Worm (Caenorhabditis elegans) whole organism, L1 larva: ENCODE measurements around the gene C27A7.9.
A peak's percentile ranks its signal among the peaks of the same experiment; 100 is the strongest.

ENCODE experiments used
- C34B4.2 ChIP-seq: sonication (generic microtip); optimal IDR thresholded peaks from 2 replicates; lab custom pipeline; 2017; ENCODE audit warnings: mild to moderate bottlenecking, missing genetic modification characterization, missing compliant biosample characterization
- aly-2 ChIP-seq: fragments of 150-350 bp; optimal IDR thresholded peaks from 2 replicates; lab custom pipeline; 2014; ENCODE audit warnings: missing biosample characterization, missing genetic modification characterization
- ama-1 ChIP-seq: fragments of 150-350 bp; optimal IDR thresholded peaks from 2 replicates; lab custom pipeline; 2014
- ceh-8 ChIP-seq: fragments of 200-800 bp; sonication (Bioruptor generic); optimal IDR thresholded peaks from 2 replicates; lab custom pipeline; 2018; ENCODE audit warnings: mild to moderate bottlenecking, missing genetic modification characterization, moderate library complexity, missing compliant biosample characterization
- ceh-88 ChIP-seq: fragments of 200-800 bp; sonication (Bioruptor generic); IDR thresholded peaks from 2 replicates; pipeline ENCODE4 v1.3.6; 2022; ENCODE audit warnings: missing genetic modification characterization, missing compliant biosample characterization
- ceh-90 ChIP-seq: sonication (generic microtip); optimal IDR thresholded peaks from 2 replicates; lab custom pipeline; 2016; ENCODE audit warnings: missing genetic modification characterization, missing compliant biosample characterization
- ces-1 ChIP-seq: fragments of 150-350 bp; optimal IDR thresholded peaks from 2 replicates; lab custom pipeline; 2014; ENCODE audit warnings: missing biosample characterization, missing genetic modification reagents, missing genetic modification characterization
- efl-3 ChIP-seq: fragments of 200-800 bp; sonication (Bioruptor generic); optimal IDR thresholded peaks from 2 replicates; lab custom pipeline; 2018; ENCODE audit warnings: mild to moderate bottlenecking, missing genetic modification characterization, missing compliant biosample characterization
- egl-13 ChIP-seq: sonication (generic microtip); optimal IDR thresholded peaks from 2 replicates; lab custom pipeline; 2016; ENCODE audit warnings: missing genotype, missing genetic modification reagents, missing genetic modification characterization, missing compliant biosample characterization
- ets-5 ChIP-seq: fragments of 200-800 bp; sonication (Bioruptor generic); IDR thresholded peaks from 2 replicates; pipeline ENCODE4 v1.3.6; 2022; ENCODE audit warnings: missing genetic modification characterization, missing compliant biosample characterization
- fkh-10 ChIP-seq: sonication (generic microtip); optimal IDR thresholded peaks from 2 replicates; lab custom pipeline; 2017; ENCODE audit warnings: missing biosample characterization, missing genetic modification reagents, missing genetic modification characterization
- fkh-8 ChIP-seq: sonication (generic microtip); optimal IDR thresholded peaks from 2 replicates; lab custom pipeline; 2016; ENCODE audit warnings: mild to moderate bottlenecking, missing genetic modification characterization, missing compliant biosample characterization
- fos-1 ChIP-seq: fragments of 150-350 bp; optimal IDR thresholded peaks from 2 replicates; lab custom pipeline; 2014; ENCODE audit warnings: missing biosample characterization, missing genetic modification characterization
- hlh-17 ChIP-seq: fragments of 200-800 bp; sonication (Bioruptor generic); optimal IDR thresholded peaks from 2 replicates; lab custom pipeline; 2018; ENCODE audit warnings: missing genetic modification characterization, mild to moderate bottlenecking, missing compliant biosample characterization, moderate library complexity, borderline replicate concordance
- irx-1 ChIP-seq: sonication (generic microtip); optimal IDR thresholded peaks from 2 replicates; lab custom pipeline; 2016; ENCODE audit warnings: missing genetic modification characterization, missing compliant biosample characterization
- lin-13 ChIP-seq: fragments of 150-350 bp; optimal IDR thresholded peaks from 2 replicates; lab custom pipeline; 2014; ENCODE audit warnings: missing biosample characterization, missing genetic modification reagents, missing genetic modification characterization
- lin-14 ChIP-seq: fragments of 200-800 bp; sonication (Bioruptor generic); optimal IDR thresholded peaks from 2 replicates; lab custom pipeline; 2018; ENCODE audit warnings: mild to moderate bottlenecking, missing genetic modification characterization, moderate library complexity, missing compliant biosample characterization
- lin-39 ChIP-seq: fragments of 150-350 bp; optimal IDR thresholded peaks from 2 replicates; lab custom pipeline; 2014; ENCODE audit warnings: missing biosample characterization, missing genetic modification reagents, missing genetic modification characterization
- lir-3 ChIP-seq: sonication (generic microtip); optimal IDR thresholded peaks from 2 replicates; lab custom pipeline; 2016; ENCODE audit warnings: mild to moderate bottlenecking, missing genetic modification characterization, moderate library complexity, missing compliant biosample characterization; ENCODE audit not compliant: poor library complexity
- lsy-2 ChIP-seq, 2 experiments: fragments of 150-350 bp; optimal IDR thresholded peaks; 2 replicates each; lab custom pipeline; 2014; ENCODE audit warnings: missing biosample characterization in 2 of 2, missing genetic modification characterization in 2 of 2
- mdl-1 ChIP-seq, 2 experiments: fragments of 150-350 bp; optimal IDR thresholded peaks; 2 replicates each; lab custom pipeline; 2014 to 2017; ENCODE audit warnings: missing biosample characterization in 2 of 2, missing genetic modification characterization in 2 of 2, inconsistent platforms in 1 of 2
- mef-2 ChIP-seq: fragments of 150-350 bp; optimal IDR thresholded peaks from 2 replicates; lab custom pipeline; 2014; ENCODE audit warnings: missing biosample characterization, missing genetic modification characterization
- nhr-20 ChIP-seq: sonication (generic microtip); optimal IDR thresholded peaks from 2 replicates; lab custom pipeline; 2016; ENCODE audit warnings: mild to moderate bottlenecking, missing genetic modification characterization, missing compliant biosample characterization
- nhr-237 ChIP-seq: fragments of 150-350 bp; optimal IDR thresholded peaks from 2 replicates; lab custom pipeline; 2014; ENCODE audit warnings: missing biosample characterization, missing genetic modification characterization
- nhr-47 ChIP-seq: sonication (generic microtip); optimal IDR thresholded peaks from 2 replicates; lab custom pipeline; 2016; ENCODE audit warnings: mild to moderate bottlenecking, missing genetic modification characterization, moderate library complexity, missing compliant biosample characterization
- nhr-76 ChIP-seq: sonication (generic microtip); optimal IDR thresholded peaks from 2 replicates; lab custom pipeline; 2017; ENCODE audit warnings: missing biosample characterization, missing genetic modification characterization
- nhr-77 ChIP-seq: fragments of 150-350 bp; optimal IDR thresholded peaks from 2 replicates; lab custom pipeline; 2014; ENCODE audit warnings: missing biosample characterization, missing genetic modification characterization
- nhr-85 ChIP-seq: sonication (generic microtip); peaks from one replicate; lab custom pipeline; 2016; ENCODE audit warnings: missing genetic modification characterization, inconsistent platforms, missing compliant biosample characterization
- nhr-90 ChIP-seq: sonication (generic microtip); optimal IDR thresholded peaks from 2 replicates; lab custom pipeline; 2016; ENCODE audit warnings: mild to moderate bottlenecking, missing genetic modification characterization, missing compliant biosample characterization; ENCODE audit not compliant: poor library complexity
- pag-3 ChIP-seq: sonication (generic microtip); optimal IDR thresholded peaks from 2 replicates; lab custom pipeline; 2017; ENCODE audit warnings: missing genetic modification characterization, mild to moderate bottlenecking, missing compliant biosample characterization, antibody characterized with exemption, borderline replicate concordance; ENCODE audit not compliant: insufficient read depth
- pax-3 ChIP-seq: fragments of 200-800 bp; sonication (Bioruptor generic); optimal IDR thresholded peaks from 2 replicates; lab custom pipeline; 2018; ENCODE audit warnings: mild to moderate bottlenecking, missing genetic modification characterization, moderate library complexity, missing compliant biosample characterization
- pqm-1 ChIP-seq: sonication (generic microtip); optimal IDR thresholded peaks from 3 replicates; lab custom pipeline; 2017; ENCODE audit warnings: missing biosample characterization, missing genetic modification characterization
- rnt-1 ChIP-seq: sonication (generic microtip); optimal IDR thresholded peaks from 2 replicates; lab custom pipeline; 2016; ENCODE audit warnings: mild to moderate bottlenecking, missing genetic modification characterization, moderate library complexity, missing compliant biosample characterization
- skn-1 ChIP-seq: fragments of 150-350 bp; optimal IDR thresholded peaks from 2 replicates; lab custom pipeline; 2014; ENCODE audit warnings: missing biosample characterization, missing genetic modification characterization
- snpc-4 ChIP-seq: fragments of 150-350 bp; optimal IDR thresholded peaks from 2 replicates; lab custom pipeline; 2014; ENCODE audit warnings: missing biosample characterization, missing genetic modification characterization
- snu-23 ChIP-seq: sonication (generic microtip); optimal IDR thresholded peaks from 2 replicates; lab custom pipeline; 2016; ENCODE audit warnings: missing genetic modification characterization, missing compliant biosample characterization
- sox-4 ChIP-seq: sonication (generic microtip); optimal IDR thresholded peaks from 2 replicates; lab custom pipeline; 2016; ENCODE audit warnings: missing genetic modification characterization, missing compliant biosample characterization
- swsn-7 ChIP-seq: sonication (generic microtip); optimal IDR thresholded peaks from 2 replicates; lab custom pipeline; 2016; ENCODE audit warnings: missing genetic modification characterization, missing compliant biosample characterization
- tbx-2 ChIP-seq: sonication (generic microtip); optimal IDR thresholded peaks from 2 replicates; lab custom pipeline; 2016; ENCODE audit warnings: missing genetic modification characterization, missing compliant biosample characterization
- unc-130 ChIP-seq: fragments of 150-350 bp; optimal IDR thresholded peaks from 2 replicates; lab custom pipeline; 2017; ENCODE audit warnings: missing biosample characterization, missing genetic modification characterization, inconsistent platforms
- unc-30 ChIP-seq: sonication (generic microtip); optimal IDR thresholded peaks from 2 replicates; lab custom pipeline; 2017; ENCODE audit warnings: missing biosample characterization, missing genetic modification characterization
- unc-86 ChIP-seq: sonication (generic microtip); optimal IDR thresholded peaks from 2 replicates; lab custom pipeline; 2016; ENCODE audit warnings: missing genetic modification characterization, missing compliant biosample characterization
- unc-98 ChIP-seq: fragments of 200-800 bp; sonication (Bioruptor generic); IDR thresholded peaks from 2 replicates; pipeline ENCODE4 v1.3.6; 2022; ENCODE audit warnings: missing genetic modification characterization, missing compliant biosample characterization
- xbp-1 ChIP-seq: sonication (generic microtip); optimal IDR thresholded peaks from 2 replicates; lab custom pipeline; 2016; ENCODE audit warnings: missing genetic modification characterization, missing compliant biosample characterization
- zip-4 ChIP-seq: fragments of 200-800 bp; sonication (Bioruptor generic); optimal IDR thresholded peaks from 2 replicates; lab custom pipeline; 2018; ENCODE audit warnings: mild to moderate bottlenecking, missing genetic modification characterization, moderate library complexity, missing compliant biosample characterization
- ztf-4 ChIP-seq: fragments of 150-350 bp; optimal IDR thresholded peaks from 2 replicates; lab custom pipeline; 2014; ENCODE audit warnings: missing biosample characterization, missing genetic modification characterization

The C27A7.9 gene

ce11 chrV:12190943-12191569, 36.6 kb upstream of the C27A7.9 start, which contains the start of gene dpy-30 (continued):
- peak; percentile 31 for TF ChIP-seq fkh-8 (tag; lab: Kevin White, UChicago)
- TF ChIP-seq snu-23 (GFP tag; lab: Kevin White, UChicago) = peak; percentile 79
- peak; percentile 4 for TF ChIP-seq ztf-4
- TF ChIP-seq swsn-7 = peak; percentile 73
- TF ChIP-seq lir-3 = peak; percentile 29
- TF ChIP-seq sox-4 (tag; lab: Kevin White, UChicago) = no peak
- TF ChIP-seq aly-2 = peak; percentile 3
- no peak for TF ChIP-seq lin-13
- peak; percentile 59 for TF ChIP-seq nhr-90 (tag; lab: Kevin White, UChicago)
- peak; percentile 49 for TF ChIP-seq unc-86
- peak; percentile 61 for TF ChIP-seq tbx-2
- TF ChIP-seq ama-1 (lab: Kevin White, UChicago) = peak; percentile 65
- TF ChIP-seq nhr-20 (tag; lab: Kevin White, UChicago) = peak; percentile 75
- TF ChIP-seq, all 84 proteins: peak for 43

ce11 chrV:12188830-12189229, 34.4 kb upstream of the C27A7.9 start:
- TF ChIP-seq tbx-2 (peak; percentile 26), zip-4 (GFP tag; lab: Kevin White, UChicago) (no peak)

DNA sequence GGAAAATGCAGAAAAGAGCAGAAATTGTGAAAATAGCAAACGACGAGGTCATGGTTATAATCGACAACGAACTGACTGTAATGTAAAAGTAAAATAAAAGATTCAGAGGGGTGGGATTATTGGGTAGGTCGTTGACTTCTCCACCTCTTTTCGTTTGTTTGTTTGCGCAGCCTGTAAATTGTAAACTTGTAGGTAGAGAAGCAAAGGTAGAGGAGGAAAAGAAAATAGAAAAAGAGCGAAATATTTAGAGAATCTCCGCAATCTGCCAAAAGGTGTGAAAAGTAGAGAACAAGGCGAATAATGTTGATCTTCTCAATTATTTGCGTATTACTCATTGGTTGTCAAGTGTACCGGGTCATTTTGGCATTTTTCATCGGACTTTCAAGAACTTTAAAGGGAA, 32.9 kb upstream of the C27A7.9 start, which contains the start of gene ZK863.8:
ZK863.8 (minus strand) TSS at position 173 of the 400 bp plus-strand sequence.
- no peak for TF ChIP-seq egl-13
- no peak for TF ChIP-seq xbp-1 (tag; lab: Kevin White, UChicago)

DNA sequence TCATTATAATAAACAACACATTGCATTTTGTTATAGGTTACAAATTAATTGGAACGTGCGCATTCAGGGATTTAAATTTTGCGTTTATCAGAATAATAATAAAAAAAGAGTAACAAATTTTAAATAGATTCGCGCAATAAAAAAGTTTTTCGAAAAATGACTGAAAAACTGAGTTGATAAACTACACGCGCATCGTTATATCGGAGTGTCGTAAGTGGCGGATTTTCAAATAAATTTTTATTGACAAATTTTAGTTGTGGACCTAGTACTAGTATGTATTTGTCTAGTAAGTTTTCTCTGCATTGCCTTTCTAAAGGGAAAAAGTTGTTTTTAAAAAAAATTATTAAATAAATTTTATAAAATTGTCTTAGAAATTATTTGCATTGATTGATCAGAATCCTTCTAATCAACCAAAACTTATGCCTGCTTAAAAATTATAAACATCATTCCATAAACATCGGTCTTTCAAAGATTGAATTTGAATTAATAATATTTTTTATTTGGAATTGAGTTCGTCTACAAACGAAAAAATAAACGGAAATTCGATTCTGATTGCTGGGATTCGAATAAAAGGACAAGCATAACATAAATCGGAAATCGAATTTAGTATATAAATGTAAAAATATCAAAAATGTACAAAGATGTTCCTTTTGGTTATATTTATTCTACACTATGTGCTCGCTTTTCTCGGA, 30.0 kb upstream of the C27A7.9 start, which contains the start of gene srd-4:
srd-4 (plus strand) TSS at position 642 of the 692 bp plus-strand sequence.
- TF ChIP-seq snpc-4 (tag; lab: Kevin White, UChicago) (no peak), ceh-88 (no peak), unc-30 (no peak), nhr-76 (tag; lab: Kevin White, UChicago) (no peak), sox-4 (tag; lab: Kevin White, UChicago) (no peak), irx-1 (tag; lab: Kevin White, UChicago) (peak; percentile 6), mdl-1 (tag; optimal IDR thresholded peaks at IDR 0.05; lab: Kevin White, UChicago) (no peak), mef-2 (tag; lab: Kevin White, UChicago) (no peak), swsn-7 (peak; percentile 25), nhr-85 (tag; lab: Kevin White, UChicago) (no peak), unc-130 (tag; lab: Kevin White, UChicago) (no peak), skn-1 (peak; percentile 53), fos-1 (tag; lab: Kevin White, UChicago) (no peak), hlh-17 (GFP tag; lab: Kevin White, UChicago) (no peak), fkh-10 (GFP tag; lab: Kevin White, UChicago) (no peak), nhr-237 (tag; lab: Kevin White, UChicago) (no peak), unc-98 (GFP tag; lab: Robert Waterston, UW) (no peak), pag-3 (no peak), pqm-1 (no peak), lin-39 (tag; lab: Kevin White, UChicago) (no peak), nhr-47 (tag; lab: Kevin White, UChicago) (peak; percentile 53), pax-3 (no peak), C34B4.2 (tag; lab: Kevin White, UChicago) (no peak), ceh-8 (GFP tag; lab: Kevin White, UChicago) (no peak), ets-5 (GFP tag; lab: Robert Waterston, UW) (no peak), lin-14 (no peak), ces-1 (GFP tag; lab: Kevin White, UChicago) (no peak), rnt-1 (tag; lab: Kevin White, UChicago) (peak; percentile 27), nhr-77 (tag; lab: Kevin White, UChicago) (no peak), nhr-90 (tag; lab: Kevin White, UChicago) (peak; percentile 54), ceh-90 (peak; percentile 10), fkh-8 (tag; lab: Kevin White, UChicago) (no peak), lsy-2 (tag; optimal IDR thresholded peaks at IDR 0.05; lab: Kevin White, UChicago) (peak; percentile 59 to 79), efl-3 (GFP tag; lab: Kevin White, UChicago) (no peak), aly-2 (no peak)
